Fruit fly (Drosophila melanogaster) whole organism, prepupa: ENCODE measurements around the gene Cyp305a1.

Source experiments
- CG11902 ChIP-seq: fragments of 200-800 bp; sonication (Bioruptor generic); optimal IDR thresholded peaks from 3 replicates; lab custom pipeline; 2016; ENCODE audit warnings: missing biosample characterization, missing genetic modification characterization
- CG15336 ChIP-seq: fragments of 200-800 bp; sonication (Bioruptor generic); IDR thresholded peaks from 2 replicates; pipeline ENCODE4 v1.3.6; 2022; ENCODE audit warnings: missing biosample characterization, missing genetic modification characterization
- CG3919 ChIP-seq: fragments of 200-800 bp; sonication (Bioruptor generic); optimal IDR thresholded peaks from 3 replicates; lab custom pipeline; 2016; ENCODE audit warnings: missing biosample characterization, missing genetic modification characterization
- CG6163 ChIP-seq: fragments of 200-800 bp; sonication (Bioruptor generic); IDR thresholded peaks from 3 replicates; pipeline ENCODE4 v1.3.6; 2022; ENCODE audit warnings: missing biosample characterization, missing genetic modification characterization
- CG7368 ChIP-seq: fragments of 200-800 bp; sonication (Bioruptor generic); optimal IDR thresholded peaks from 3 replicates; lab custom pipeline; 2016; ENCODE audit warnings: missing biosample characterization, missing genetic modification characterization
- Ets21C ChIP-seq: fragments of 200-800 bp; sonication (Bioruptor generic); optimal IDR thresholded peaks from 3 replicates; lab custom pipeline; 2016; ENCODE audit warnings: missing biosample characterization, missing genetic modification characterization
- Hr39 ChIP-seq: fragments of 200-800 bp; sonication (Bioruptor generic); optimal IDR thresholded peaks from 2 replicates; lab custom pipeline; 2016; ENCODE audit warnings: missing biosample characterization, missing genetic modification characterization
- Lpt ChIP-seq: fragments of 200-800 bp; sonication (Bioruptor generic); optimal IDR thresholded peaks from 3 replicates; lab custom pipeline; 2016; ENCODE audit warnings: missing biosample characterization, missing genetic modification characterization
- achi ChIP-seq: fragments of 200-800 bp; sonication (Bioruptor generic); optimal IDR thresholded peaks from 3 replicates; lab custom pipeline; 2016; ENCODE audit warnings: missing biosample characterization, missing genetic modification characterization
- fd85E ChIP-seq: fragments of 200-800 bp; sonication (Bioruptor generic); optimal IDR thresholded peaks from 3 replicates; lab custom pipeline; 2016; ENCODE audit warnings: missing biosample characterization, missing genetic modification characterization

- no peak for TF ChIP-seq Ets21C (GFP tag; lab: Kevin White, UChicago)
- no peak for TF ChIP-seq Lpt (GFP tag; lab: Kevin White, UChicago)
- TF ChIP-seq fd85E (GFP tag; lab: Kevin White, UChicago) = no peak
- no peak for TF ChIP-seq Hr39 (GFP tag; lab: Kevin White, UChicago)
- no peak for TF ChIP-seq CG11902 (GFP tag; lab: Kevin White, UChicago)
- TF ChIP-seq CG7368 (GFP tag; lab: Kevin White, UChicago) = no peak
- no peak for TF ChIP-seq achi (GFP tag; lab: Kevin White, UChicago)
- TF ChIP-seq CG3919 = no peak
- no peak for TF ChIP-seq CG6163 (GFP tag; lab: Robert Waterston, UW)
- no peak for TF ChIP-seq CG15336 (GFP tag; lab: Robert Waterston, UW)
Observed at dm6 chr3L:19845907-19846301, 32.8 kb upstream of the Cyp305a1 start.
